Worm (Caenorhabditis elegans) whole organism, L1 larva: Measurements from ENCODE around the gene B0507.9.

Experiments
- C16A3.4 ChIP-seq: fragments of 150-350 bp; optimal IDR thresholded peaks from 2 replicates; lab custom pipeline; 2014; ENCODE audit warnings: missing biosample characterization, missing genetic modification characterization
- C34B4.2 ChIP-seq: sonication (generic microtip); optimal IDR thresholded peaks from 2 replicates; lab custom pipeline; 2017; ENCODE audit warnings: mild to moderate bottlenecking, missing genetic modification characterization, missing compliant biosample characterization
- alr-1 ChIP-seq: fragments of 200-800 bp; sonication (Bioruptor generic); optimal IDR thresholded peaks from 2 replicates; lab custom pipeline; 2018; ENCODE audit warnings: borderline replicate concordance, mild to moderate bottlenecking, missing genetic modification characterization, missing compliant biosample characterization
- aly-2 ChIP-seq: fragments of 150-350 bp; optimal IDR thresholded peaks from 2 replicates; lab custom pipeline; 2014; ENCODE audit warnings: missing biosample characterization, missing genetic modification characterization
- ama-1 ChIP-seq: fragments of 150-350 bp; optimal IDR thresholded peaks from 2 replicates; lab custom pipeline; 2014
- ceh-63 ChIP-seq: fragments of 200-800 bp; sonication (Bioruptor generic); optimal IDR thresholded peaks from 2 replicates; lab custom pipeline; 2018; ENCODE audit warnings: mild to moderate bottlenecking, missing genetic modification characterization, missing compliant biosample characterization
- ceh-82 ChIP-seq, 3 experiments: fragments of 150-350 bp in 1 of 3; sonication (generic microtip) in 2 of 3; optimal IDR thresholded peaks; 2 replicates each; lab custom pipeline; 2014 to 2017; ENCODE audit warnings: missing biosample characterization in 3 of 3, missing genetic modification characterization in 3 of 3
- dpl-1 ChIP-seq, 3 experiments: fragments of 150-350 bp in 2 of 3; sonication (generic microtip) in 1 of 3; optimal IDR thresholded peaks; 2 replicates each; lab custom pipeline; 2014 to 2017; ENCODE audit warnings: missing biosample characterization in 3 of 3, missing genetic modification characterization in 3 of 3, missing genetic modification reagents in 3 of 3
- dsc-1 ChIP-seq: sonication (generic microtip); optimal IDR thresholded peaks from 2 replicates; lab custom pipeline; 2016; ENCODE audit warnings: mild to moderate bottlenecking, missing genetic modification characterization, missing compliant biosample characterization
- efl-1 ChIP-seq, 4 experiments: fragments of 150-350 bp; optimal IDR thresholded peaks in 3 of 4; peaks in 1 of 4; 1 replicate in 1 of 4; 2 replicates in 3 of 4; lab custom pipeline; 2014; ENCODE audit warnings: missing biosample characterization in 2 of 4, missing genetic modification characterization in 2 of 4, missing genetic modification reagents in 2 of 4
- efl-3 ChIP-seq: fragments of 200-800 bp; sonication (Bioruptor generic); optimal IDR thresholded peaks from 2 replicates; lab custom pipeline; 2018; ENCODE audit warnings: mild to moderate bottlenecking, missing genetic modification characterization, missing compliant biosample characterization
- egl-13 ChIP-seq: sonication (generic microtip); optimal IDR thresholded peaks from 2 replicates; lab custom pipeline; 2016; ENCODE audit warnings: missing genotype, missing genetic modification reagents, missing genetic modification characterization, missing compliant biosample characterization
- elt-2 ChIP-seq: sonication (generic microtip); optimal IDR thresholded peaks from 2 replicates; lab custom pipeline; 2016; ENCODE audit warnings: missing genetic modification characterization, mild to moderate bottlenecking, inconsistent platforms, missing compliant biosample characterization, missing genetic modification reagents
- hpl-2 ChIP-seq: fragments of 150-350 bp; optimal IDR thresholded peaks from 2 replicates; lab custom pipeline; 2014; ENCODE audit warnings: missing biosample characterization, missing genetic modification reagents, missing genetic modification characterization
- irx-1 ChIP-seq: sonication (generic microtip); optimal IDR thresholded peaks from 2 replicates; lab custom pipeline; 2016; ENCODE audit warnings: missing genetic modification characterization, missing compliant biosample characterization
- isw-1 ChIP-seq: fragments of 200-800 bp; sonication (Bioruptor generic); IDR thresholded peaks from 2 replicates; pipeline ENCODE4 v1.3.6; 2022; ENCODE audit warnings: missing genetic modification characterization, missing compliant biosample characterization
- lin-14 ChIP-seq: fragments of 200-800 bp; sonication (Bioruptor generic); optimal IDR thresholded peaks from 2 replicates; lab custom pipeline; 2018; ENCODE audit warnings: mild to moderate bottlenecking, missing genetic modification characterization, moderate library complexity, missing compliant biosample characterization
- lin-35 ChIP-seq, 2 experiments: fragments of 150-350 bp; optimal IDR thresholded peaks; 2 replicates each; lab custom pipeline; 2014; ENCODE audit warnings: missing biosample characterization in 2 of 2, missing genetic modification characterization in 2 of 2, missing genetic modification reagents in 2 of 2
- lsy-2 ChIP-seq, 2 experiments: fragments of 150-350 bp; optimal IDR thresholded peaks; 2 replicates each; lab custom pipeline; 2014; ENCODE audit warnings: missing biosample characterization in 2 of 2, missing genetic modification characterization in 2 of 2
- mep-1 ChIP-seq: fragments of 150-350 bp; optimal IDR thresholded peaks from 2 replicates; lab custom pipeline; 2014; ENCODE audit warnings: missing biosample characterization, missing genetic modification characterization
- nhr-20 ChIP-seq: sonication (generic microtip); optimal IDR thresholded peaks from 2 replicates; lab custom pipeline; 2016; ENCODE audit warnings: mild to moderate bottlenecking, missing genetic modification characterization, missing compliant biosample characterization
- nhr-71 ChIP-seq: sonication (generic microtip); optimal IDR thresholded peaks from 2 replicates; lab custom pipeline; 2016; ENCODE audit warnings: mild to moderate bottlenecking, missing genetic modification characterization, moderate library complexity, missing compliant biosample characterization
- nhr-77 ChIP-seq: fragments of 150-350 bp; optimal IDR thresholded peaks from 2 replicates; lab custom pipeline; 2014; ENCODE audit warnings: missing biosample characterization, missing genetic modification characterization
- nhr-84 ChIP-seq: sonication (generic microtip); optimal IDR thresholded peaks from 2 replicates; lab custom pipeline; 2017; ENCODE audit warnings: missing biosample characterization, missing genetic modification characterization
- pag-3 ChIP-seq: sonication (generic microtip); optimal IDR thresholded peaks from 2 replicates; lab custom pipeline; 2017; ENCODE audit warnings: missing genetic modification characterization, mild to moderate bottlenecking, missing compliant biosample characterization, antibody characterized with exemption, borderline replicate concordance; ENCODE audit not compliant: insufficient read depth
- pqm-1 ChIP-seq: sonication (generic microtip); optimal IDR thresholded peaks from 3 replicates; lab custom pipeline; 2017; ENCODE audit warnings: missing biosample characterization, missing genetic modification characterization
- skn-1 ChIP-seq: fragments of 150-350 bp; optimal IDR thresholded peaks from 2 replicates; lab custom pipeline; 2014; ENCODE audit warnings: missing biosample characterization, missing genetic modification characterization
- snu-23 ChIP-seq: sonication (generic microtip); optimal IDR thresholded peaks from 2 replicates; lab custom pipeline; 2016; ENCODE audit warnings: missing genetic modification characterization, missing compliant biosample characterization
- sox-4 ChIP-seq: sonication (generic microtip); optimal IDR thresholded peaks from 2 replicates; lab custom pipeline; 2016; ENCODE audit warnings: missing genetic modification characterization, missing compliant biosample characterization
- tlp-1 ChIP-seq: fragments of 150-350 bp; optimal IDR thresholded peaks from 2 replicates; lab custom pipeline; 2014; ENCODE audit warnings: missing biosample characterization, missing genetic modification characterization
- unc-62 ChIP-seq: fragments of 150-350 bp; optimal IDR thresholded peaks from 2 replicates; lab custom pipeline; 2014; ENCODE audit warnings: missing biosample characterization, missing genetic modification reagents, missing genetic modification characterization

The B0507.9 gene

DNA sequence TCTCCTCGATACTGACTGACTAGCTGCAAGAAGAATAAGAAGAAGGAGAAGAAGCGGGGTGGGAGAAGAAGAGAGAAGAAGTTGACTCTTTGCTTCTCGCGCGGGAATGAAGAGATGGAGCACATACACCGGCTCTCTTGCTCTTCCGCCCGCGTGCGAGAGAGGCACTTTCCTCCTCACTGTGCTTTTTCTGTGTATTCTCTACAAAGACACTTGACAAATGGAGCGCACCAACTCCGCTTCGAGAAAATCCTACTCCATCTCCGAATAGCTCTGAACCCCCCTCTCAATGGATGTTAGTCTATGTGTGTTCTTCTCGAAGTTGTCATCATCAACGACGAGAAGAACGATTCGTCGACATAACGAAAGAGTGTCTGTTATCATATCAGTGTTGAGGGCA, 18.6 kb upstream of the B0507.9 start:
- TF ChIP-seq dpl-1 (GFP tag; optimal IDR thresholded peaks at IDR 0.05; lab: Kevin White, UChicago) (no peak), nhr-77 (tag; lab: Kevin White, UChicago) (peak; percentile 4)
- TF ChIP-seq, all 84 proteins: peak for 1

ce11 chrV:8782112-8782511, 16.3 kb upstream of the B0507.9 start:
- TF ChIP-seq isw-1 (GFP tag; lab: Robert Waterston, UW), result no peak
- TF ChIP-seq elt-2 (tag; lab: Kevin White, UChicago), result no peak
- TF ChIP-seq hpl-2 (GFP tag; lab: Kevin White, UChicago), result no peak
- TF ChIP-seq lin-14 (GFP tag; lab: Kevin White, UChicago), result peak; percentile 13
- TF ChIP-seq mep-1, result peak; percentile 39
- no peak for TF ChIP-seq efl-3 (GFP tag; lab: Kevin White, UChicago)
- no peak for TF ChIP-seq nhr-84 (tag; lab: Kevin White, UChicago)
- peak; percentile 1 for TF ChIP-seq nhr-20 (tag; lab: Kevin White, UChicago)
- TF ChIP-seq, all 84 proteins: peak for 3

ce11 chrV:8781164-8781563, 15.3 kb upstream of the B0507.9 start:
- TF ChIP-seq isw-1 (GFP tag; lab: Robert Waterston, UW) (no peak), dsc-1 (no peak), aly-2 (tag; lab: Kevin White, UChicago) (no peak), tlp-1 (no peak), irx-1 (tag; lab: Kevin White, UChicago) (no peak), pag-3 (tag; lab: Kevin White, UChicago) (no peak), efl-1 (optimal IDR thresholded peaks at IDR 0.05; lab: Kevin White, UChicago) (no peak), efl-1 (GFP tag; optimal IDR thresholded peaks at IDR 0.05 in 1 of 2; lab: Kevin White, UChicago) (peak in 1 of 2 experiments; percentile 34), pqm-1 (tag; lab: Kevin White, UChicago) (peak; percentile 63), lin-14 (GFP tag; lab: Kevin White, UChicago) (peak; percentile 2), ceh-63 (GFP tag; lab: Kevin White, UChicago) (no peak), elt-2 (tag; lab: Kevin White, UChicago) (peak; percentile 17)

ce11 chrV:8776270-8776669, 10.4 kb upstream of the B0507.9 start, which contains the start of gene B0507.1:
Gene B0507.1, plus strand, starts transcription at chrV:8776570.
- no peak for TF ChIP-seq ama-1 (lab: Kevin White, UChicago)
- no peak for TF ChIP-seq alr-1 (tag; lab: Kevin White, UChicago)

- TF ChIP-seq dpl-1 (GFP tag; optimal IDR thresholded peaks at IDR 0.05; lab: Kevin White, UChicago), result peak in 1 of 3 experiments; percentile 38
- no peak for TF ChIP-seq unc-62 (GFP tag; lab: Kevin White, UChicago)
- peak; percentile 49 for TF ChIP-seq irx-1 (tag; lab: Kevin White, UChicago)
- TF ChIP-seq nhr-71 (tag; lab: Kevin White, UChicago), result peak; percentile 1
- peak; percentile 6 for TF ChIP-seq elt-2 (tag; lab: Kevin White, UChicago)
- TF ChIP-seq C16A3.4 (tag; lab: Kevin White, UChicago), result peak; percentile 5
- TF ChIP-seq egl-13 (tag; lab: Kevin White, UChicago), result no peak
- no peak for TF ChIP-seq C34B4.2 (tag; lab: Kevin White, UChicago)
- peak; percentile 1 for TF ChIP-seq snu-23
- TF ChIP-seq lsy-2 (tag; optimal IDR thresholded peaks at IDR 0.05; lab: Kevin White, UChicago), result peak in 1 of 2 experiments; percentile 35
- TF ChIP-seq efl-1 (optimal IDR thresholded peaks at IDR 0.05; lab: Kevin White, UChicago), result peak in 1 of 2 experiments; percentile 7
- no peak for TF ChIP-seq efl-1 (GFP tag; optimal IDR thresholded peaks at IDR 0.05 in 1 of 2; lab: Kevin White, UChicago)
- peak in 1 of 3 experiments; percentile 16 for TF ChIP-seq ceh-82 (tag; optimal IDR thresholded peaks at IDR 0.05; lab: Kevin White, UChicago)
- no peak for TF ChIP-seq sox-4 (tag; lab: Kevin White, UChicago)
- peak; percentile 43 for TF ChIP-seq skn-1 (tag; lab: Kevin White, UChicago)
- TF ChIP-seq lin-14 (GFP tag; lab: Kevin White, UChicago), result peak; percentile 68
- peak; percentile 16 to 24 for TF ChIP-seq lin-35 (GFP tag; optimal IDR thresholded peaks at IDR 0.05; lab: Kevin White, UChicago)
Observed at ce11 chrV:8773826-8774382, 8.1 kb upstream of the B0507.9 start, which contains the start of gene B0507.2. Gene B0507.2, plus strand, starts transcription at chrV:8774332.
